Fruit fly (Drosophila melanogaster) whole organism, wandering third instar larva: Measurements from ENCODE around the gene CAH9.
A peak's percentile ranks its signal among the peaks of the same experiment; 100 is the strongest.

Source experiments
- Abd-B ChIP-seq: fragments of >200 bp; optimal IDR thresholded peaks from 2 replicates; lab custom pipeline; 2017; ENCODE audit warnings: missing biosample characterization, missing genetic modification characterization
- CG32264 ChIP-seq: fragments of 200-800 bp; sonication (Bioruptor generic); optimal IDR thresholded peaks from 2 replicates; lab custom pipeline; 2016; ENCODE audit warnings: missing biosample characterization, missing genetic modification characterization
- CG9705 ChIP-seq: fragments of 200-800 bp; sonication (Bioruptor generic); optimal IDR thresholded peaks from 2 replicates; lab custom pipeline; 2018; ENCODE audit warnings: missing biosample characterization, mild to moderate bottlenecking, missing genetic modification characterization
- Dfd ChIP-seq: fragments of >200 bp; optimal IDR thresholded peaks from 2 replicates; lab custom pipeline; 2017; ENCODE audit warnings: missing biosample characterization, missing genetic modification characterization
- Dif ChIP-seq: fragments of 200-275, 200-300 bp; sonication (Bioruptor generic); optimal IDR thresholded peaks from 2 replicates; lab custom pipeline; 2018; ENCODE audit warnings: missing biosample characterization, missing genetic modification characterization; ENCODE audit not compliant: partially characterized antibody
- GATAd ChIP-seq: sonication (Bioruptor generic); optimal IDR thresholded peaks from 2 replicates; lab custom pipeline; 2016; ENCODE audit warnings: missing biosample characterization, missing genetic modification characterization
- HLH106 ChIP-seq: fragments of 200-800 bp; optimal IDR thresholded peaks from 3 replicates; lab custom pipeline; 2019; ENCODE audit warnings: missing biosample characterization, mild to moderate bottlenecking, missing genetic modification characterization, moderate library complexity
- Hr78 ChIP-seq: fragments of >200 bp; optimal IDR thresholded peaks from 2 replicates; lab custom pipeline; 2017; ENCODE audit warnings: missing biosample characterization, missing genetic modification characterization
- Hr83 ChIP-seq: fragments of 200-300 bp; sonication (Bioruptor generic); optimal IDR thresholded peaks from 2 replicates; lab custom pipeline; 2016; ENCODE audit warnings: missing biosample characterization, mild to moderate bottlenecking, missing genetic modification characterization, moderate library complexity; ENCODE audit not compliant: poor library complexity, severe bottlenecking
- Jra ChIP-seq: sonication (Bioruptor generic); optimal IDR thresholded peaks from 2 replicates; lab custom pipeline; 2016; ENCODE audit warnings: missing biosample characterization, missing genetic modification characterization
- Mio ChIP-seq: sonication (Bioruptor generic); optimal IDR thresholded peaks from 2 replicates; lab custom pipeline; 2016; ENCODE audit warnings: missing biosample characterization, missing genetic modification characterization
- Myc ChIP-seq: fragments of >200 bp; optimal IDR thresholded peaks from 2 replicates; lab custom pipeline; 2017
- N ChIP-seq: fragments of >200 bp; optimal IDR thresholded peaks from 2 replicates; lab custom pipeline; 2018; ENCODE audit warnings: missing biosample characterization, missing external identifiers, missing genetic modification characterization
- OdsH ChIP-seq: fragments of 200-800 bp; sonication (Bioruptor generic); optimal IDR thresholded peaks from 2 replicates; lab custom pipeline; 2016; ENCODE audit warnings: missing biosample characterization, mild to moderate bottlenecking, missing genetic modification characterization
- Sp1 ChIP-seq: fragments of 200-800 bp; sonication (Bioruptor generic); optimal IDR thresholded peaks from 3 replicates; lab custom pipeline; 2019; ENCODE audit warnings: missing biosample characterization, mild to moderate bottlenecking, missing genetic modification characterization, moderate library complexity
- Vsx2 ChIP-seq: fragments of 200-300, 225-300 bp; sonication (Bioruptor generic); optimal IDR thresholded peaks from 2 replicates; lab custom pipeline; 2018; ENCODE audit warnings: missing biosample characterization, missing genetic modification characterization; ENCODE audit not compliant: partially characterized antibody
- br ChIP-seq: fragments of 200-800 bp; sonication (Bioruptor generic); optimal IDR thresholded peaks from 2 replicates; lab custom pipeline; 2016; ENCODE audit warnings: missing biosample characterization, missing genetic modification characterization
- dl ChIP-seq, 2 experiments: fragments of 175-275, 200-275 bp in 1 of 2; fragments of 200-275 bp in 1 of 2; sonication (Bioruptor generic); optimal IDR thresholded peaks; lab custom pipeline; 2018; ENCODE audit warnings: mild to moderate bottlenecking in 2 of 2, missing biosample characterization in 2 of 2, missing genetic modification characterization in 2 of 2, moderate library complexity in 2 of 2; ENCODE audit not compliant: partially characterized antibody in 2 of 2, insufficient read depth in 1 of 2
- dmrt93B ChIP-seq: fragments of 200-800 bp; sonication (Bioruptor generic); optimal IDR thresholded peaks from 2 replicates; lab custom pipeline; 2018; ENCODE audit warnings: missing biosample characterization, mild to moderate bottlenecking, missing genetic modification characterization
- ey ChIP-seq: fragments of 200-800 bp; sonication (Bioruptor generic); optimal IDR thresholded peaks from 2 replicates; lab custom pipeline; 2016; ENCODE audit warnings: missing biosample characterization, missing genetic modification characterization
- foxo ChIP-seq, 2 experiments: fragments of 200-800 bp; sonication (Bioruptor generic); optimal IDR thresholded peaks; 2 replicates in 1 of 2; 3 replicates in 1 of 2; lab custom pipeline; 2016 to 2017; ENCODE audit warnings: missing biosample characterization in 2 of 2, missing genetic modification characterization in 2 of 2
- fru ChIP-seq: fragments of 200-800 bp; sonication (Bioruptor generic); optimal IDR thresholded peaks from 3 replicates; lab custom pipeline; 2016; ENCODE audit warnings: missing biosample characterization, mild to moderate bottlenecking, missing genetic modification characterization
- h ChIP-seq: fragments of 200-800 bp; sonication (Bioruptor generic); optimal IDR thresholded peaks from 3 replicates; lab custom pipeline; 2016; ENCODE audit warnings: missing biosample characterization, mild to moderate bottlenecking, missing genetic modification characterization
- jim ChIP-seq: fragments of 175-275, 200-325 bp; sonication (Bioruptor generic); optimal IDR thresholded peaks from 2 replicates; lab custom pipeline; 2016; ENCODE audit warnings: missing biosample characterization, mild to moderate bottlenecking, missing genetic modification characterization
- lola ChIP-seq: fragments of >200 bp; optimal IDR thresholded peaks from 2 replicates; lab custom pipeline; 2017; ENCODE audit warnings: missing biosample characterization, missing genetic modification characterization
- psq ChIP-seq: fragments of 200-800 bp; sonication (Bioruptor generic); optimal IDR thresholded peaks from 3 replicates; lab custom pipeline; 2017; ENCODE audit warnings: missing biosample characterization, mild to moderate bottlenecking, missing genetic modification characterization, moderate library complexity
- rgr ChIP-seq: fragments of 200-800 bp; sonication (Bioruptor generic); optimal IDR thresholded peaks from 3 replicates; lab custom pipeline; 2016; ENCODE audit warnings: missing biosample characterization, mild to moderate bottlenecking, missing genetic modification characterization
- sv ChIP-seq: fragments of 200-800 bp; sonication (Bioruptor generic); optimal IDR thresholded peaks from 3 replicates; lab custom pipeline; 2016; ENCODE audit warnings: missing biosample characterization, missing genetic modification characterization
- usp ChIP-seq: fragments of >200 bp; optimal IDR thresholded peaks from 2 replicates; lab custom pipeline; 2017; ENCODE audit warnings: missing biosample characterization, missing genetic modification characterization
- woc ChIP-seq: sonication (Bioruptor generic); optimal IDR thresholded peaks from 2 replicates; lab custom pipeline; 2016; ENCODE audit warnings: missing biosample characterization, mild to moderate bottlenecking, missing genetic modification characterization

CAH9 gene

DNA sequence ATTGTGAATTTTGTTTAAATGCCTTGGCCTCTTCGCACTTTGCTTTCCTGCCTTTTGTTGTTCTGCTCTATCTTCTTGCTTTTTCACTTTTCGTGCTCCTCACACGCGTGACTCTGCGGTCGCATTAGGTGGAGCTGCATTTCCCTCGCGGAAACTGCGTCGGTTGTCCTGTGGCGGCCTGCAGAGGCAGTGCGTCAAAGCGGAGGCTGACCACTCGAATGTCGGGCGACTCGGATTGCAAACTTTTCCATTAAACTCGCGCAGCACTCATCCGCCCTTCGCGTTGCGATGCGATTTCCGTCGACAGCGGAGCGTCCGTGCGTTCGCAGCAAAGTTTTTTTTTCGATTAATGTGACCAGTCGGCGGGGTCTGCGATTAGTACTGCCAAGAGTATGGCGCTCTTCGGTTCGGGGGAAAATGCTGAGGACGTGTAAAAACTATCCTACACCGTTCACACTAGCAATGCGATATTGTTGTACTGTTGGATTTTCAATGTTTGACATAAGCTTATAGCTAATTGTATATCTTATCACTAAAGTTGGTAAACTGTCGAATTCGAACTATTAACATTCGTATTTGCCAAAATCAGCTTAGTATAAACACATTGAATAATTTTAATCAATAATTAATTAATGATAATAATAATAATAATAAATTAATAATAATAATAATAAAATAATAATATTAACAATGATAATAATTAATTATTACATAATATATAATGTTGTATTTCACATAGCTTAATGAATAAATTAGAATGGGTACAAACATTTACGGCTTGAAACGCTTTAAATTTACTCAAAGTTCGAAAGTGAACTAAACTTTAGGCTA lies 44.9 kb upstream of the CAH9 start, which contains the start of gene CG6051 (continued):
- TF ChIP-seq Dif (GFP tag; lab: Kevin White, UChicago) (peak; percentile 35), Hr83 (peak; percentile 49), sv (no peak), rgr (GFP tag; lab: Kevin White, UChicago) (peak; percentile 21)

DNA sequence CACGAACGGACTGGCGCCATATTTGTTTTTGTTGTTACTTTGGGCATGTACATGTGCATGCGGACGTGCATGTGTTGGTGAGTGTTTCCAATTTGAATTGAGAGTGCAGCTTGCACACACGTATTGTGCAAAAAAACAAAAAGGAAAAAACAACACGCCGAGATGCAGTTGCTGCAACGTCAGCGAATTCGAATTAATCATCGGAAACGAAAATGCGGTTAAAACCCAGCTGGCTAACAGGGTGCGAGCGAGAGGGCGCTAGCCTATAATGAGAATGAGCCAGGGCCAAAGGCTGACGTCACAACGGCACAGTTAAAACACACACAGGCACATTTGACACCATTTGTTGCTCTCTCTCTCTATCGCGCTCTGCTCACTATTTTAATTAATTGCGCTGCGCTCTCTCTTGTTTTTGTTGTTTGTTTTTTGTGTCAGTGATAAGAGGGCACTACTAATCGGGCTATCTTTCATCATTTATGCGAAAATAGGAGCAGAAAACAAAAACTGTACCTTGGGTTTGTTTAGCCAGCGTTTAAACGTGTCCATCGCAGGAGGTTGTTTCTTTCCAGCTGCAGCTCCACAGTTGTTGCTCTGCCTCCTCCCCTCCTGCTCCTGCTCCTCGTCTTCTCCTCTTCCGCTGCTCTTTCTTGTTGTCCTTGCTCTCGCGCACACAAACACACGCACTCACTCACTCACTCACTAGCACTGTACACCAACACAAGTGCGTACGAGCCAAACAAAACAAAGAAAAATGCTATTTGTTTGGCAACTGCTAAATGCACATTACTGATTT lies 44.1 kb upstream of the CAH9 start:
- no peak for TF ChIP-seq Sp1 (GFP tag; lab: Kevin White, UChicago)
- TF ChIP-seq ey (GFP tag; lab: Kevin White, UChicago): no peak
- TF ChIP-seq Hr78 (GFP tag; lab: Kevin White, UChicago): no peak
- TF ChIP-seq lola (GFP tag; lab: Kevin White, UChicago): no peak
- TF ChIP-seq dmrt93B: no peak
- TF ChIP-seq foxo (GFP tag; optimal IDR thresholded peaks at IDR 0.05; lab: Kevin White, UChicago): no peak
- TF ChIP-seq psq (GFP tag; lab: Kevin White, UChicago): peak; percentile 91
- TF ChIP-seq br (GFP tag; lab: Kevin White, UChicago): peak; percentile 2
- no peak for TF ChIP-seq rgr (GFP tag; lab: Kevin White, UChicago)
- no peak for TF ChIP-seq Dfd
- TF ChIP-seq sv: no peak
- no peak for TF ChIP-seq CG9705 (GFP tag; lab: Kevin White, UChicago)
- TF ChIP-seq Myc (lab: Kevin White, UChicago): no peak
- peak; percentile 48 for TF ChIP-seq Dif (GFP tag; lab: Kevin White, UChicago)
- no peak for TF ChIP-seq N (GFP tag; lab: Kevin White, UChicago)
- no peak for TF ChIP-seq OdsH (GFP tag; lab: Kevin White, UChicago)

DNA sequence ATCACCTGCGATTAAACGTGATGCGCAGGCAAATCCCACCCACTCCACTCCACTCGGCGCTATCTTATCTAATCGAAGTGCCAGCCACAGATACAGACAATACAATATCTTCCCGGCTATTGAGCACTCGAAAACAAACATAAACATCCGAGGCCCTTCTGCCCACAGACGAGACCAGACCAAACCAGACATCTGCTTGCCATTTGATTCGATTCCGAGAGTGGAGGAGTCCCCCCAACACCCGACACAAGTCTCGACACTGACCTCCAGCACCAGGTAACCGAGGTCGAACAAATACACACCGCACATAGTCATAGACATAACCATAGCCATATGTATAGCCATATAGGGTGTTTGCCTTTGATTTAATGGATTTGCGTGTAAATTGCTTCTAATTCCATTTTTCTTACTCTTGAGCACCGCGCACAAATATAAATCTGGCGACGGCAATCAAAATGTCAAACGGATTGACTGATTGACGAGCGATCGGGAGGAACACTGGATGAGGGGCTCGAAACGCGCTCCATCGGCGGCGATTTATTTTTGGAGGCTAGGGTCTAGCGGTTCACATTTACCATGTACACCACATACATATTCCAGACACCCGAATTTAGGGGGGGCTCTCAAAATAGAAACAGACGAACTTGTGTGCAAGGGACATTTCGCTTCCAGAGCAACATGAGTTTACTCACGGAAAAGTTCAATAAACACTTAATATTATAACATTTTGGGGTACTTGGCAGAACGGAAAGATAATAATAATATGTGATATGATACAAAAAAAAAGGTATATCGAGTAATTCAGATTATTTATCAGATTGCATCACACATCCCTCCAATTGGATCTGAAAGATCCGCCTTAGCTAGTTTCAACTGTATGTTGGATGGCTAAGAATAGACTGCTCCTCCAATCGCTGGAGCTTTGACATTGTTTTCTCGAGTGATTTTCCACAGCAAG lies 43.1 kb upstream of the CAH9 start:
- TF ChIP-seq ey (GFP tag; lab: Kevin White, UChicago) (no peak), dl (GFP tag; optimal IDR thresholded peaks at IDR 0.05; lab: Kevin White, UChicago; ENCODE audit: insufficient read depth in 1 of 2, partially characterized antibody in 2 of 2) (no peak), jim (GFP tag; lab: Kevin White, UChicago) (no peak), usp (GFP tag; lab: Kevin White, UChicago) (no peak), CG32264 (GFP tag; lab: Kevin White, UChicago) (no peak), dmrt93B (no peak), foxo (GFP tag; optimal IDR thresholded peaks at IDR 0.05; lab: Kevin White, UChicago) (no peak), Dif (GFP tag; lab: Kevin White, UChicago) (no peak), lola (GFP tag; lab: Kevin White, UChicago) (no peak), woc (GFP tag; lab: Kevin White, UChicago) (no peak)

DNA sequence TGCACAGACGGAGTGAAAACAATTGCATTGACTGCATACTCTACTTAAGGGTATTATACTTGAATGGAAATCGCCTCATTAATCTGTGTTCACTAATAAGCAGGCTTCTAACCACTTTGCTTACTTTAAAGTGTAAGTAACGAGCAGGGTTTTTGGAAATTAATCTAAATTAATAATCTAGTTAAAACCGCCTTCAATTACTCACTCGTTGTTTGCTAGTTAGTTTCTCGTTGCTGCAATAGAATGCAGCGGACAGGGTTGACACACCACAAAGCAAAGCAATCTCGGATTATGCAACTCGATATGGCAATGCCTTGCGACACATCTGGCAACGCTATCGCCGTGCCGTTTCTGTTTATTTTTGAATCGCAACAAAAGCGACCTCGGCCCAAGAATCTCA lies 34.0 kb upstream of the CAH9 start:
- TF ChIP-seq HLH106: peak; percentile 32
- no peak for TF ChIP-seq dmrt93B
- no peak for TF ChIP-seq Myc (lab: Kevin White, UChicago)
- TF ChIP-seq psq (GFP tag; lab: Kevin White, UChicago): peak; percentile 19
- peak; percentile 16 for TF ChIP-seq fru
- TF ChIP-seq foxo (GFP tag; optimal IDR thresholded peaks at IDR 0.05; lab: Kevin White, UChicago): peak in 1 of 2 experiments; percentile 39
- peak; percentile 11 for TF ChIP-seq br (GFP tag; lab: Kevin White, UChicago)
- peak; percentile 7 for TF ChIP-seq h (GFP tag; lab: Kevin White, UChicago)

DNA sequence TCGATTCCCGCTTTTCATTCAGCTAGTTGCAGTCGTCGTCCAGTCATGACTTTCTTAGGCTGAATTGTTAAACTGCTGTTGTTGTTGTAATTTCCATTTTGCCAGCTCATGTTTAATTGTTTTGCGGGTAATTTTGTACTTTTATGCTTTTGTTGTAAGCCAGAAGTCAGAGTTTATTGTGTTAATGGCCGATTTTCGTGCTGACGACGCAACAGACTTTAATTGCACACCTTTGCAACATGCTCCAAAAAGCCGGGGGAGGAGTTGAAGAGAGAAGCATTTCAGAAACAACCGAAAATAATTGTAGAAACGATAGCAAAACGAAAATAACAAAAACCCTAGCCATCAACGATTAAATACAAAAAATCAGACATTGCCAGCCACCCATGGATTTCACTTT lies 32.7 kb upstream of the CAH9 start:
- TF ChIP-seq Dif (GFP tag; lab: Kevin White, UChicago) (no peak), Jra (GFP tag; lab: Kevin White, UChicago) (no peak), dl (GFP tag; optimal IDR thresholded peaks at IDR 0.05; lab: Kevin White, UChicago; ENCODE audit: insufficient read depth in 1 of 2, partially characterized antibody in 2 of 2) (no peak), fru (no peak), lola (GFP tag; lab: Kevin White, UChicago) (no peak), Mio (GFP tag; lab: Kevin White, UChicago) (no peak), usp (GFP tag; lab: Kevin White, UChicago) (no peak), dmrt93B (no peak), Hr83 (no peak), woc (GFP tag; lab: Kevin White, UChicago) (no peak), GATAd (GFP tag; lab: Kevin White, UChicago) (no peak), Vsx2 (GFP tag; lab: Kevin White, UChicago) (no peak), Abd-B (GFP tag; lab: Kevin White, UChicago) (no peak), Hr78 (GFP tag; lab: Kevin White, UChicago) (no peak)
- TF ChIP-seq, all 38 proteins: peak for 0
